Worm (Caenorhabditis elegans): ENCODE data around the gene C06C3.10.

DNA sequence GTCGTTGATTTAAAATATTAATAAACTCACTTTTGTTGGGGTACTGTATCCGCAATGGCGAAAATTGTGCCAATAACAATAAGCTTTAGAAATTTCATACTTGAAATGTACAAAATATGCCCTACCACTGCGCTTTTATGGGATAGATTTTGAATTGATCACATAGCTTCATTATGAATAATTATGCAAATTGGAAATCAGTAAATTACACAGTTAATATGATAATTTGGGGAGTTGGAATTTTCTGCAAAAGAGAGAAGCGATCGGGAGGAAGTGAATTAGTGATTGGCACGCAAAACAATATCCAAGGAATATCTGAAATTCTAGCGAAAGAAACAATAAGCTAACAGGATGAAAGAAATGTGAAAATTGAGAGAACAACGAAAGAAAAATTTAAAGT, 49.0 kb upstream of the C06C3.10 start, which contains the start of gene M176.10:
- TF ChIP-seq pqm-1 (tag; optimal IDR thresholded peaks at IDR 0.05) (no peak), elt-3 (tag; optimal IDR thresholded peaks at IDR 0.05) (no peak), nhr-237 (tag; optimal IDR thresholded peaks at IDR 0.05) (no peak), elt-1 (tag; optimal IDR thresholded peaks at IDR 0.05) (no peak), egl-27 (tag; optimal IDR thresholded peaks at IDR 0.05) (no peak), fos-1 (tag; optimal IDR thresholded peaks at IDR 0.05) (no peak), mdl-1 (tag; optimal IDR thresholded peaks at IDR 0.05) (no peak), nhr-11 (tag; optimal IDR thresholded peaks at IDR 0.05) (no peak)

All from whole organism, L3 larva.